Fruit fly (Drosophila melanogaster): ENCODE results near the gene nSyb.

The nSyb gene

dm6 chr3L:1591692-1592371 is 45.7 kb downstream of the nSyb start (continued):
- TF ChIP-seq CG14014 (GFP tag; IDR thresholded peaks at IDR 0.05) = peak; percentile 70; the same call in 1 of the 2 replicates
- TF ChIP-seq Tbp (GFP tag; optimal IDR thresholded peaks at IDR 0.05) = no peak
- TF ChIP-seq ham (GFP tag; IDR thresholded peaks at IDR 0.05) = no peak
- peak; percentile 69; the same call in 1 of the 3 replicates for TF ChIP-seq CG11695 (GFP tag; IDR thresholded peaks at IDR 0.05)
- TF ChIP-seq Bteb2 (GFP tag; optimal IDR thresholded peaks at IDR 0.05) = peak; percentile 60
- TF ChIP-seq cas (GFP tag; IDR thresholded peaks at IDR 0.05) = no peak
- TF ChIP-seq CG10431 (GFP tag; optimal IDR thresholded peaks at IDR 0.05) = no peak
- no peak for TF ChIP-seq dimm (GFP tag; IDR thresholded peaks at IDR 0.05)
- TF ChIP-seq C15 (GFP tag; IDR thresholded peaks at IDR 0.05) = peak; percentile 45; the same call in 1 of the 3 replicates
- TF ChIP-seq Lim3 (GFP tag; IDR thresholded peaks at IDR 0.05) = no peak
- peak; percentile 27; the same call in 1 of the 2 replicates for TF ChIP-seq HLH3B (GFP tag; IDR thresholded peaks at IDR 0.05)
- TF ChIP-seq Sox100B (GFP tag; optimal IDR thresholded peaks at IDR 0.05) = no peak
- peak; percentile 44 for TF ChIP-seq Dad (GFP tag; optimal IDR thresholded peaks at IDR 0.05)
- TF ChIP-seq CG9876 (GFP tag; optimal IDR thresholded peaks at IDR 0.05) = peak; percentile 3
- TF ChIP-seq Atf3 (GFP tag; optimal IDR thresholded peaks at IDR 0.05) = no peak
- no peak for TF ChIP-seq Dll (GFP tag; IDR thresholded peaks at IDR 0.05; ENCODE audit: partially characterized antibody)
- no peak for TF ChIP-seq Doc3 (GFP tag; IDR thresholded peaks at IDR 0.05; ENCODE audit: partially characterized antibody)
- no peak for TF ChIP-seq jigr1 (GFP tag; IDR thresholded peaks at IDR 0.05)
- peak; percentile 88 for TF ChIP-seq Fer3 (tag; optimal IDR thresholded peaks at IDR 0.05)
- TF ChIP-seq CG17361 (GFP tag; IDR thresholded peaks at IDR 0.05) = no peak
- TF ChIP-seq sc (optimal IDR thresholded peaks at IDR 0.05) = no peak
- TF ChIP-seq sc (GFP tag; optimal IDR thresholded peaks at IDR 0.05) = no peak
- peak; percentile 59 for TF ChIP-seq tup (GFP tag; optimal IDR thresholded peaks at IDR 0.05)
- TF ChIP-seq nmo (GFP tag; optimal IDR thresholded peaks at IDR 0.05) = no peak
- no peak for TF ChIP-seq sens-2 (GFP tag; IDR thresholded peaks at IDR 0.05)
- no peak for TF ChIP-seq chinmo (GFP tag; IDR thresholded peaks at IDR 0.05; ENCODE audit: partially characterized antibody)
- TF ChIP-seq nom (GFP tag; optimal IDR thresholded peaks at IDR 0.05) = peak; percentile 85
- no peak for TF ChIP-seq Ssrp (tag; optimal IDR thresholded peaks at IDR 0.05)
- no peak for TF ChIP-seq gem (tag; optimal IDR thresholded peaks at IDR 0.05)
- TF ChIP-seq CG10543 (GFP tag; optimal IDR thresholded peaks at IDR 0.05) = peak; percentile 82
- TF ChIP-seq CG14965 (GFP tag; optimal IDR thresholded peaks at IDR 0.05; ENCODE audit: borderline replicate concordance) = peak; percentile 23
- TF ChIP-seq slou (GFP tag; optimal IDR thresholded peaks at IDR 0.05) = no peak
- TF ChIP-seq bcd (GFP tag; optimal IDR thresholded peaks at IDR 0.05) = peak; percentile 58
- no peak for TF ChIP-seq CG6791 (GFP tag; IDR thresholded peaks at IDR 0.05; ENCODE audit: partially characterized antibody)
- TF ChIP-seq lov (optimal IDR thresholded peaks at IDR 0.05) = no peak
- 0 out of 3 replicates have a peak, but pooled peaks have one; percentile 31 for TF ChIP-seq lov (GFP tag; IDR thresholded peaks at IDR 0.05)
- no peak for TF ChIP-seq klu (GFP tag; IDR thresholded peaks at IDR 0.05)
- TF ChIP-seq Fer2 (tag; optimal IDR thresholded peaks at IDR 0.05) = peak; percentile 84
- peak; percentile 76 for TF ChIP-seq Vsx1 (GFP tag; optimal IDR thresholded peaks at IDR 0.05)
- TF ChIP-seq cwo (GFP tag; optimal IDR thresholded peaks at IDR 0.05) = peak; percentile 78
- no peak for TF ChIP-seq dmrt11E (tag; optimal IDR thresholded peaks at IDR 0.05)
- peak; percentile 83 for TF ChIP-seq CG13296 (GFP tag; optimal IDR thresholded peaks at IDR 0.05)
- TF ChIP-seq abd-A (tag; optimal IDR thresholded peaks at IDR 0.05) = no peak
- no peak for TF ChIP-seq CG8478 (optimal IDR thresholded peaks at IDR 0.05)
- no peak for TF ChIP-seq usp (GFP tag; optimal IDR thresholded peaks at IDR 0.05)
- TF ChIP-seq CG7786 (GFP tag; optimal IDR thresholded peaks at IDR 0.05) = peak; percentile 38
- peak; percentile 91 for TF ChIP-seq CG6765 (GFP tag; optimal IDR thresholded peaks at IDR 0.05)
- no peak for TF ChIP-seq CG10959 (GFP tag; IDR thresholded peaks at IDR 0.05)
- no peak for TF ChIP-seq ro (GFP tag; IDR thresholded peaks at IDR 0.05)
- TF ChIP-seq lab (GFP tag; optimal IDR thresholded peaks at IDR 0.05) = peak; percentile 97
